Fruit fly (Drosophila melanogaster) Kc167 (cell line): Measurements from ENCODE around the gene CG5214.

ENCODE experiments used
- Sin3A ChIP-seq: fragments of >200 bp; optimal IDR thresholded peaks from 2 replicates; lab custom pipeline; 2018; ENCODE audit warnings: missing external identifiers
- psq ChIP-seq: fragments of >200 bp; optimal IDR thresholded peaks from 2 replicates; lab custom pipeline; 2017; ENCODE audit warnings: missing external identifiers
- ttk ChIP-seq: sonication (Bioruptor generic); optimal IDR thresholded peaks from 2 replicates; lab custom pipeline; 2017; ENCODE audit warnings: missing external identifiers

DNA sequence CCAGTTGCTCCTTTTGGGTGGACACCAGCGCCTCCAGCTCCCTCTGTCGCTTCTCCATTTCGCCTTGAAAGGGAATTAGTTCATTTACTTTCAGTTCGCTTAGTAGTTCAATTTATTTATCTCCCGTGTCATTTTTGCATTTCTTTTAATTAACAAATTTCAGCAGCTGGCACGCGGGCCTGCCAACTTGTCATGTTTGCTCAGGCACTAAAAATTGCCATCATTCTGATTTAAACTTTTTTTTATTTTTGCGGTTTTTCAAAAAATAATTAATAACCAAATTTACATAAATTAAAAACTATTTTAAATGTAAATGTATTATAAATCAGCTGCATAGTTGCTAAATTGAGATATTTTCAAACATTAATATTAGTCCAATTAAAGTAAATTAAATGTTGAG is 13.7 kb upstream of the CG5214 start, which contains the start of gene GCC88:
- no peak for TF ChIP-seq psq (lab: Kevin White, UChicago)
- TF ChIP-seq Sin3A (lab: Kevin White, UChicago), result no peak
- TF ChIP-seq ttk, result no peak
